Worm (Caenorhabditis elegans) whole organism, midembryonic: ENCODE results near the gene C43F9.7.

ENCODE experiments used
- T22C8.4 ChIP-seq: fragments of 200-800 bp; sonication (Bioruptor generic); IDR thresholded peaks from 2 replicates; pipeline ENCODE4 v1.3.6; 2022; ENCODE audit warnings: missing genetic modification characterization, missing compliant biosample characterization
- cog-1 ChIP-seq: sonication (generic microtip); optimal IDR thresholded peaks from 2 replicates; lab custom pipeline; 2016; ENCODE audit warnings: missing genetic modification characterization, missing compliant biosample characterization
- flt-1 ChIP-seq: fragments of 200-800 bp; sonication (Bioruptor generic); IDR thresholded peaks from 2 replicates; pipeline ENCODE4 v1.3.6; 2022; ENCODE audit warnings: missing genetic modification characterization, missing compliant biosample characterization
- klf-2 ChIP-seq: fragments of 200-800 bp; sonication (Bioruptor generic); conservative IDR thresholded peaks from 2 replicates; pipeline ENCODE4 v1.3.6; 2022; ENCODE audit warnings: missing genetic modification reagents, missing genetic modification characterization, missing compliant biosample characterization
- med-1 ChIP-seq: sonication (generic microtip); optimal IDR thresholded peaks from 2 replicates; lab custom pipeline; 2017; ENCODE audit warnings: missing genetic modification characterization, mild to moderate bottlenecking, missing compliant biosample characterization, antibody characterized with exemption, missing genetic modification reagents; ENCODE audit not compliant: insufficient read depth
- ref-1 ChIP-seq: fragments of 200-800 bp; sonication (Bioruptor generic); conservative IDR thresholded peaks from 2 replicates; pipeline ENCODE4 v1.3.6; 2022; ENCODE audit warnings: missing genetic modification reagents, missing genetic modification characterization, missing compliant biosample characterization
- tab-1 ChIP-seq: fragments of 200-800 bp; sonication (Bioruptor generic); IDR thresholded peaks from 2 replicates; pipeline ENCODE4 v1.3.6; 2022; ENCODE audit warnings: missing genetic modification characterization, missing compliant biosample characterization
- ztf-23 ChIP-seq: fragments of 200-800 bp; sonication (Bioruptor generic); IDR thresholded peaks from 2 replicates; pipeline ENCODE4 v1.3.6; 2022; ENCODE audit warnings: missing genetic modification reagents, missing genetic modification characterization, missing compliant biosample characterization
- ztf-29 ChIP-seq: fragments of 200-800 bp; sonication (Bioruptor generic); IDR thresholded peaks from 2 replicates; pipeline ENCODE4 v1.3.6; 2022; ENCODE audit warnings: missing genetic modification reagents, missing genetic modification characterization, missing compliant biosample characterization

Gene C43F9.7

DNA sequence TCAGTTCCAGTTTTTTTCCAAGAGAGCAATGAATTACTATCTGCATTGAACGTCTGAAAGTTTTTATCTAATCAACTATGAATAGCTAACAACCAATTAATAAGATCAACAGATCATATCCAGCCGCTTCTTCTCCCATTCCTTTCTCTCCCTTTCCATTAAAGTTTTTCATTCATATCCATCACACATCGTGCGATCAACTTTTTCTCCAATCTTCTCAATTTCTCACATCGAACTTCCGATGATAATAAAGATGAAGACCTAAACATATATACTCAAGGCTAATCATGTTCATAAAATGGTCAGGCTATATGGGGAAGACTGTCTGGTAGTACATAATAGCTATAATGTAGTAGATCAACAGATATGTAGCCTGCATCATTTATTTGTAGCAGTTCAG lies 18.8 kb upstream of the C43F9.7 start:
- TF ChIP-seq ztf-23 (GFP tag; lab: Robert Waterston, UW), result no peak
- TF ChIP-seq ref-1 (GFP tag; lab: Robert Waterston, UW), result no peak
- no peak for TF ChIP-seq klf-2 (GFP tag; lab: Robert Waterston, UW)
- no peak for TF ChIP-seq ztf-29 (GFP tag; lab: Robert Waterston, UW)
- no peak for TF ChIP-seq cog-1
- TF ChIP-seq flt-1 (GFP tag; lab: Robert Waterston, UW), result no peak

DNA sequence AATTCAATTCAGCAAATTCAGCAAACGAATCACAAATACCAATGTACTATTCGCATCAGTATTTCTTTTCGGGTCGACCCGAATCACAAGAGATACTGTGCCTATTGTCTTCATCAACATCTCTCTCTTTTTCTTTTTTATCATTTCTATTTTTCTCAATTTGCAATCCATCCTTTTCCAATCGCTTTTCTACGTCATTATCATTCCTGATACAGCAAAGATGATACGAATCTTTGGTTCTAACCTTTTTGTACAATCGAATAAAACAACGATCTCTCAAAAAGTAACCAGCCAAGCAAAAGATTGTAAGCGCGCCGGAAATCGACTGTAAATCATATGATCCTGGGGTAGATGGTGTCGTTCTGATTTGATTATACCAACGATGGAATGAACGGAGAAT lies 16.4 kb upstream of the C43F9.7 start:
- TF ChIP-seq cog-1 (no peak), ztf-29 (GFP tag; lab: Robert Waterston, UW) (no peak), tab-1 (GFP tag; lab: Robert Waterston, UW) (no peak), ref-1 (GFP tag; lab: Robert Waterston, UW) (no peak), T22C8.4 (no peak)

DNA sequence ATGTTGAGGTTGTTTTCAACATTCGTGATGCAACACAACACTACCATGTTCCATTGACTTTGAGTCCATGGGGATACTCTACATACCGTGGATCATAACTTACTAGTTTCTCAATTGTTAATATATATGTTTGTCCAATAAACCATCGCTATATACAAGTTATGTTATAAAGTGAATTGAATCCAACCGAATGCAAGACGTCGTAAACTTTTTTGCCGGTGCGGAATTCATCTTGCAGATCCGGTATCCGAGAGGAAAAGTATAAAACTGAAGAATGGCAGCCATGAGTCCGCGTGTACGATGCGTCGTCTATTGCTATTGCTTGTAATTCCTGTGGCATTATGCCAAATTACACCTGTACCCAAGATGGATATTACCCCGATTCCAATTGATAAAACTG lies 14.8 kb upstream of the C43F9.7 start, which contains the start of gene R09H10.6:
R09H10.6 (plus strand) TSS at position 301 of the 400 bp plus-strand sequence.
- TF ChIP-seq med-1 (GFP tag; lab: Kevin White, UChicago), result no peak
- TF ChIP-seq ztf-29 (GFP tag; lab: Robert Waterston, UW), result no peak
- TF ChIP-seq cog-1, result no peak
- TF ChIP-seq tab-1 (GFP tag; lab: Robert Waterston, UW), result no peak
- TF ChIP-seq ztf-23 (GFP tag; lab: Robert Waterston, UW), result no peak
- TF ChIP-seq klf-2 (GFP tag; lab: Robert Waterston, UW), result no peak
- no peak for TF ChIP-seq flt-1 (GFP tag; lab: Robert Waterston, UW)
- no peak for TF ChIP-seq T22C8.4
- no peak for TF ChIP-seq ref-1 (GFP tag; lab: Robert Waterston, UW)

DNA sequence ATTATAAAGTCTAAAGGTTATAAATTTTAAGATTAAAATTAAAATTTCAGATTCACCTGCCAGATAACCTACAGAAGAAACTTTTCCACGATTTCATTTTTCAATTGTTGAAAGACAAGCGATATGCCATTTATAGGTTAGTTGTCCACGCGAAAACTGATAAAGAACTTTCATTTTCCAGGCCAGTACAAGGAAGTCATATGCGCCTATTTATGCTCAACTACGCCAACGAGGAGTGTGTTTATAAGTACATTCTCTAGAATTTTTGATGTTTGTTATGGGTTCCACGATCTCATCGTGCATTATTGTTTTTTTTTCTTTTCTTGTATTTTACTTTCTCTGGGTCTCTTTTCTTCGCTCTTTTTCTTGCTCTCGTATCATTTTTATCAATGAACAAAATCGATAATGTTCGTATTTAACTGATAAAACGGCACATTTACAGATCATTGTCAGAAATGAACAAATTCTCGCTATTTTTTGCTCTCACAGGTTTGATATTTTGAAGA lies 13.2 kb upstream of the C43F9.7 start, which contains the start of gene R09H10.3:
R09H10.3 (plus strand) TSS at position 456 of the 506 bp plus-strand sequence.
- TF ChIP-seq tab-1 (GFP tag; lab: Robert Waterston, UW) (no peak), ztf-29 (GFP tag; lab: Robert Waterston, UW) (no peak), flt-1 (GFP tag; lab: Robert Waterston, UW) (no peak), ztf-23 (GFP tag; lab: Robert Waterston, UW) (no peak), ref-1 (GFP tag; lab: Robert Waterston, UW) (no peak), T22C8.4 (no peak), klf-2 (GFP tag; lab: Robert Waterston, UW) (no peak), med-1 (GFP tag; lab: Kevin White, UChicago) (no peak), cog-1 (no peak)

DNA sequence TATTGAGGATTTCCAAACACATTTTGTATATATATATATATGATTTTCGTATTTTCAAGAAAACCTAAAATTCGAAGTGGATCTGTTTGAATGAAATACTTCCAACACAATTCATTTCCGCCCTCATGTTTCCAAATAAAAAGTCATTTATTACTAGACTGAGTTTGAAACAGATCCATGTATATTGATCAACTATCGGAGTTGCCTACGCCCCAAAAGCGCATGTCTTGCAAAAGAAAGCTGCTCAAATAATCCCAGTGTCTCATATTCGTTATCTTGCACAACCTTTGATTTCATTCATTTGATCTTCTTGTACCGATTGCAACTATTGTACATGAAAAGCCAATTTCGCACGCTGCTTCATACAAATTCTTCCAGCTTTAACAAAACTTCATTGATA lies 9.2 kb upstream of the C43F9.7 start, which contains the start of gene R09H10.2:
R09H10.2 (plus strand) TSS at position 301 of the 400 bp plus-strand sequence.
- TF ChIP-seq med-1 (GFP tag; lab: Kevin White, UChicago) (no peak), T22C8.4 (no peak), ztf-23 (GFP tag; lab: Robert Waterston, UW) (no peak), cog-1 (no peak), ztf-29 (GFP tag; lab: Robert Waterston, UW) (no peak), ref-1 (GFP tag; lab: Robert Waterston, UW) (no peak), klf-2 (GFP tag; lab: Robert Waterston, UW) (no peak), tab-1 (GFP tag; lab: Robert Waterston, UW) (no peak), flt-1 (GFP tag; lab: Robert Waterston, UW) (no peak)

DNA sequence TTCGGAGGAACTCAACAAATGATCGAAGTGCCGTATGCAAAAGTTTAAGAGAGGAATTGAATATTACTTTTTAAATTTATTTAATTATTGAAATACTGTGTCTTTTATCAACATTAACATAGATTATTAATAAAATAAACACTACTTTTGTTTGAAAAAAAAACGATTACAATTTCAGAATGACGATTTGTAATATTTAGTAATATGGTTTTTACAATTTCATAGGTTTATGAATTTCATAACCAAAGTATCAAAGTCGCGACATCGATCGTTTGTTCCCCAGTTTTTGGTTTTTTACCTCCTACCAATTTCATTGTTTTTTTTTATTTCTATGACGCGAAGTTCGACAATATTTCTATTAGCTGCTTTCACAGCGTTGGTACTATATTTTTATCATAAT lies 6.5 kb upstream of the C43F9.7 start, which contains the start of gene R09H10.1:
R09H10.1 (plus strand) TSS at position 301 of the 400 bp plus-strand sequence.
- no peak for TF ChIP-seq T22C8.4
- no peak for TF ChIP-seq med-1 (GFP tag; lab: Kevin White, UChicago)
- no peak for TF ChIP-seq cog-1
- TF ChIP-seq ztf-29 (GFP tag; lab: Robert Waterston, UW), result no peak
- TF ChIP-seq klf-2 (GFP tag; lab: Robert Waterston, UW), result no peak
- no peak for TF ChIP-seq tab-1 (GFP tag; lab: Robert Waterston, UW)
- no peak for TF ChIP-seq flt-1 (GFP tag; lab: Robert Waterston, UW)
- TF ChIP-seq ref-1 (GFP tag; lab: Robert Waterston, UW), result no peak
- no peak for TF ChIP-seq ztf-23 (GFP tag; lab: Robert Waterston, UW)

DNA sequence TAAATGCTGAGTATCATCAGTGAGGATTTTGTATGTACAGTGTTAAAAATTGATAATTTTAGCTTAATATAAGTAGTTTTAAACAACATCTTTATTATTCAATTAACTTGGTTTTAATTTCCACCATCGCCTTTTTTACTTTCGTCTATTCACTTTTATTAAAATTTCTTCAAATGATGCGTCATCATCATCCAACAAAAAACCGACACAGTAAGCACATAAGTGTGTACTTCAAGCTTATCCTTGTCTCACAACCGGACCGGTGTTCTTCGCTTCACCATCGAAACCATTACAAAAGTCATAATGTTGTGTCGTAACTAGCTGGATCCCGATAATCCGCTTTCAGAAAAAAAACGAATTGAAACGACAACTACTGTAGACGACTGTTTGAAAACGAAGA lies 3.0 kb upstream of the C43F9.7 start, which contains the start of gene C43F9.11:
C43F9.11 (plus strand) TSS at position 301 of the 400 bp plus-strand sequence.
- no peak for TF ChIP-seq flt-1 (GFP tag; lab: Robert Waterston, UW)
- TF ChIP-seq ztf-23 (GFP tag; lab: Robert Waterston, UW), result no peak
- TF ChIP-seq cog-1, result no peak
- no peak for TF ChIP-seq ztf-29 (GFP tag; lab: Robert Waterston, UW)
- TF ChIP-seq T22C8.4, result no peak
- TF ChIP-seq klf-2 (GFP tag; lab: Robert Waterston, UW), result no peak

DNA sequence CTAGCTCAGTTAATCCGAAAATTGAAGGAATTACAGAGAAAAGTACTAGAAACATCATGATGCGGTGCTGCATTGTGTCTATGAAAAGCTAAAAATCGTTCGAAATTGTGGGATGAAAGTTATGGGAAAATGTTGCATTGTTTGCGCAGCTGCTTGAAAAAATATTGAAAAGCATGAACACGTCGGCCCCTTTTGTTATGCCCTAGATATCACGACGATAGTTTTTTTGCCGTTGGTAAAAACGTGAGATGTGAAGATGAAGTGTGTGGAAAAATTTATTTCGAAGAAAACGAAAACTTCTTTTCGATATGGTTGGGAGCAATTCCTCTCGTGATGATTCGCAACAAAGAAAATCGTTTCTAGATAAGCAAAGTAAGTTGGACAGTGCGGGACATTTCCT lies 2.8 kb downstream of the C43F9.7 start, which contains the start of the genes C43F9.5 and nkb-2:
C43F9.5 (minus strand) TSS at position 101 of the 400 bp plus-strand sequence.
nkb-2 (plus strand) TSS at position 277 of the 400 bp plus-strand sequence.
- no peak for TF ChIP-seq med-1 (GFP tag; lab: Kevin White, UChicago)
- TF ChIP-seq ztf-23 (GFP tag; lab: Robert Waterston, UW), result no peak
- TF ChIP-seq cog-1, result no peak
- TF ChIP-seq klf-2 (GFP tag; lab: Robert Waterston, UW), result no peak
- TF ChIP-seq tab-1 (GFP tag; lab: Robert Waterston, UW), result no peak
- TF ChIP-seq ztf-29 (GFP tag; lab: Robert Waterston, UW), result no peak
- TF ChIP-seq ref-1 (GFP tag; lab: Robert Waterston, UW), result no peak
- no peak for TF ChIP-seq flt-1 (GFP tag; lab: Robert Waterston, UW)
- no peak for TF ChIP-seq T22C8.4

DNA sequence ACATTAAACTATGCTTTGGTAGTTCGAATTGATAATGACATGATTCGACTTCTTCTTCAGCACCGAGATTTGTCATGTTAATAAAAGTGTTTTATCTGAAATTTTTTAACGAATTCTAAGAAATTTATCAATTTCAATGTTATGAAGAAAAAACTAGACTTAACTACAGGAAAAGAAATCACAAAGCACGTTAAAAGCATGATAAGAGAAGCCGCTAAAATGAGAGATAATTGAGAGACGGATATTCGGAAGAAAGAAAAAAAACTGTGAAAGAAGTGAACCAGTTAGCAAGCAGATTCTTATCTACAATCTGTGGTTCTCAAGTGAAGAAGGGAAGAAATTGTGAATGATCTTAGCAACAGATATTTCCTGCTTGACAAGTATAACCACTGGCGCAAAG lies 4.4 kb downstream of the C43F9.7 start, which contains the start of gene C43F9.4:
C43F9.4 (minus strand) TSS at position 101 of the 400 bp plus-strand sequence.
- no peak for TF ChIP-seq ztf-29 (GFP tag; lab: Robert Waterston, UW)
- TF ChIP-seq cog-1, result no peak
- no peak for TF ChIP-seq tab-1 (GFP tag; lab: Robert Waterston, UW)
- no peak for TF ChIP-seq flt-1 (GFP tag; lab: Robert Waterston, UW)
- no peak for TF ChIP-seq T22C8.4
- TF ChIP-seq ref-1 (GFP tag; lab: Robert Waterston, UW), result no peak
- TF ChIP-seq ztf-23 (GFP tag; lab: Robert Waterston, UW), result no peak
- no peak for TF ChIP-seq klf-2 (GFP tag; lab: Robert Waterston, UW)
- TF ChIP-seq med-1 (GFP tag; lab: Kevin White, UChicago), result no peak
